Worm (Caenorhabditis elegans) whole organism, early embryonic: ENCODE data around the gene C11E4.7.

ENCODE experiments used
- B0310.2 ChIP-seq: sonication (generic microtip); optimal IDR thresholded peaks from 2 replicates; lab custom pipeline; 2016; ENCODE audit warnings: mild to moderate bottlenecking, missing genetic modification characterization, missing compliant biosample characterization
- F13C5.2 ChIP-seq: sonication (generic microtip); optimal IDR thresholded peaks from 2 replicates; lab custom pipeline; 2017; ENCODE audit warnings: mild to moderate bottlenecking, missing genetic modification characterization, inconsistent platforms, missing compliant biosample characterization
- ama-1 ChIP-seq: fragments of 150-350 bp; optimal IDR thresholded peaks from 2 replicates; lab custom pipeline; 2014
- ceh-13 ChIP-seq: fragments of 200-800 bp; sonication (Bioruptor generic); optimal IDR thresholded peaks from 2 replicates; lab custom pipeline; 2018; ENCODE audit warnings: mild to moderate bottlenecking, missing genetic modification characterization, missing compliant biosample characterization
- ceh-36 ChIP-seq: sonication (generic microtip); optimal IDR thresholded peaks from 2 replicates; lab custom pipeline; 2016; ENCODE audit warnings: missing genetic modification characterization, inconsistent platforms, missing compliant biosample characterization
- ets-7 ChIP-seq: sonication (generic microtip); optimal IDR thresholded peaks from 2 replicates; lab custom pipeline; 2016; ENCODE audit warnings: missing genotype, missing genetic modification characterization, missing compliant biosample characterization
- flt-1 ChIP-seq: fragments of 200-800 bp; sonication (Bioruptor generic); IDR thresholded peaks from 2 replicates; pipeline ENCODE4 v1.3.6; 2022; ENCODE audit warnings: missing genetic modification characterization, missing compliant biosample characterization
- hmg-4 ChIP-seq: fragments of 200-800 bp; sonication (Bioruptor generic); optimal IDR thresholded peaks from 2 replicates; lab custom pipeline; 2018; ENCODE audit warnings: mild to moderate bottlenecking, missing genetic modification characterization, missing compliant biosample characterization
- pes-1 ChIP-seq: fragments of 200-800 bp; sonication (Bioruptor generic); IDR thresholded peaks from 2 replicates; pipeline ENCODE4 v1.3.6; 2022; ENCODE audit warnings: missing genetic modification reagents, missing genetic modification characterization, missing compliant biosample characterization
- scrt-1 ChIP-seq: fragments of 200-800 bp; sonication (Bioruptor generic); IDR thresholded peaks from 2 replicates; pipeline ENCODE4 v1.3.6; 2022; ENCODE audit warnings: missing genetic modification characterization, missing compliant biosample characterization
- sea-1 ChIP-seq: fragments of 200-800 bp; sonication (Bioruptor generic); conservative IDR thresholded peaks from 2 replicates; pipeline ENCODE4 v1.3.6; 2022; ENCODE audit warnings: missing genetic modification characterization, missing compliant biosample characterization
- tbx-11 ChIP-seq: fragments of 200-800 bp; sonication (Bioruptor generic); IDR thresholded peaks from 2 replicates; pipeline ENCODE4 v1.3.6; 2022; ENCODE audit warnings: missing genetic modification characterization, missing compliant biosample characterization
- tbx-37 ChIP-seq: fragments of 200-800 bp; sonication (Bioruptor generic); conservative IDR thresholded peaks from 2 replicates; pipeline ENCODE4 v1.3.6; 2022; ENCODE audit warnings: missing genetic modification reagents, missing genetic modification characterization, missing compliant biosample characterization
- tra-4 ChIP-seq: sonication (generic microtip); optimal IDR thresholded peaks from 2 replicates; lab custom pipeline; 2017; ENCODE audit warnings: missing genetic modification characterization, missing compliant biosample characterization

DNA sequence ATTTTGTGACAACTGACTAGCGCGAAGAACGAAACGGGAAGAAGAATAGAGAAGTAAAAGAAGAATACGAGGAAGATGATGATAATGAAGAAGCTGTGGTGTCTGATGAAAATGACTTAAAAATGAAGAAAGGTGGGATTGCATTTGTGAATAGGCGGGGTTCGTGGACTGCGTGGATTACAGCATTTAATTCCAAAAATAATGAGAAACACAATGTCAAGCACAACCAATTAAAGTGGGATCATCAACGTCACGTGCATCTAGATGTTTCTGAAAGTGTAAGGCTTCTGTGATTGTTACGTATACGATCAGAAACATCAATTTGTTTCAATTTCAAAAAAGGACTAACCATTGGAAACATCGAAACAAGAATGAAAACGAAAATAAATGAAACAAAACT is 40.1 kb upstream of the C11E4.7 start, which contains the start of gene glb-17:
- TF ChIP-seq flt-1 (GFP tag; lab: Robert Waterston, UW) (no peak), ama-1 (lab: Kevin White, UChicago) (no peak), pes-1 (GFP tag; lab: Robert Waterston, UW) (no peak), B0310.2 (tag; lab: Kevin White, UChicago) (no peak), F13C5.2 (no peak), tbx-11 (GFP tag; lab: Robert Waterston, UW) (no peak), scrt-1 (GFP tag; lab: Robert Waterston, UW) (no peak), hmg-4 (GFP tag; lab: Kevin White, UChicago) (no peak), ceh-36 (tag; lab: Kevin White, UChicago) (no peak), sea-1 (no peak), ceh-13 (GFP tag; lab: Kevin White, UChicago) (no peak), tra-4 (no peak), tbx-37 (GFP tag; lab: Robert Waterston, UW) (no peak), ets-7 (tag; lab: Kevin White, UChicago) (no peak)
